Worm (Caenorhabditis elegans): ENCODE measurements around the gene atg-16.2.

DNA sequence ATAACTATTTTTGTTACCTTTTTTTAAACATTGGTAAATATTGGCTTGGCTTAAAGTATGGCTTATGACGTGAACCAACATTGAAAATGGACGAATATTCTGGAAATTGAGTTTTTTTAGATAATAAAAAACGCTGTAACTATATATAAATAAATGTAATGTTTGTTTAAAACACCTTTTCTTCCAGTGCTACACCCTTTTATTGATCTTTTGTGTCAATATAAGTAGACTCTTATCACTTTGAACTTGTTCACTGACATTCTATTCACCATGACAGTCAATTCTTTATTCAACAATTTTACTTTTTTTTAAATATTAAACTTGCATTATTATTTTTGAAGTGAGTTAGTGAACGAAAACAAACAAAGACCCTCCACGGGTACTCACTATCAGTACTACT, 50.0 kb downstream of the atg-16.2 start, which contains the start of gene T25D10.1:
- TF ChIP-seq ceh-13 (GFP tag; optimal IDR thresholded peaks at IDR 0.05) (no peak), ama-1 (optimal IDR thresholded peaks at IDR 0.05) (no peak), ceh-36 (tag; optimal IDR thresholded peaks at IDR 0.05) (no peak), F13C5.2 (tag; optimal IDR thresholded peaks at IDR 0.05) (no peak), aly-1 (tag; optimal IDR thresholded peaks at IDR 0.05) (no peak), tbx-37 (GFP tag; conservative IDR thresholded peaks at IDR 0.05) (no peak), scrt-1 (GFP tag; IDR thresholded peaks at IDR 0.05) (no peak)

Measured in whole organism, early embryonic.